Fruit fly (Drosophila melanogaster) whole organism, pupa: Measurements from ENCODE around the gene scyl.

Experiments used
- CG10348 ChIP-seq: fragments of 200-800 bp; sonication (Bioruptor generic); IDR thresholded peaks from 2 replicates; pipeline ENCODE4 v1.3.6; 2022; ENCODE audit warnings: missing biosample characterization, missing genetic modification characterization
- CG12605 ChIP-seq: fragments of 200-800 bp; sonication (Bioruptor generic); IDR thresholded peaks from 2 replicates; pipeline ENCODE4 v1.3.6; 2022; ENCODE audit warnings: missing biosample characterization, missing genetic modification characterization
- CG13204 ChIP-seq: fragments of 200-800 bp; sonication (Bioruptor generic); optimal IDR thresholded peaks from 2 replicates; lab custom pipeline; 2018; ENCODE audit warnings: missing biosample characterization, mild to moderate bottlenecking, missing genetic modification characterization, moderate library complexity
- CG14655 ChIP-seq: fragments of 200-800 bp; sonication (Bioruptor generic); optimal IDR thresholded peaks from 3 replicates; lab custom pipeline; 2017; ENCODE audit warnings: mild to moderate bottlenecking, missing biosample characterization, missing genetic modification reagents, missing genetic modification characterization
- CG15710 ChIP-seq: fragments of 200-800 bp; sonication (Bioruptor generic); optimal IDR thresholded peaks from 2 replicates; lab custom pipeline; 2018; ENCODE audit warnings: missing biosample characterization, mild to moderate bottlenecking, missing genetic modification characterization, moderate library complexity
- CG17806 ChIP-seq: fragments of 200-800 bp; sonication (Bioruptor generic); optimal IDR thresholded peaks from 2 replicates; lab custom pipeline; 2018; ENCODE audit warnings: missing biosample characterization, mild to moderate bottlenecking, missing genetic modification characterization, moderate library complexity
- CG32121 ChIP-seq: fragments of 200-800 bp; sonication (Bioruptor generic); IDR thresholded peaks from 2 replicates; pipeline ENCODE4 v1.3.6; 2022; ENCODE audit warnings: missing biosample characterization, missing genetic modification characterization
- CG34367 ChIP-seq: fragments of 200-800 bp; sonication (Bioruptor generic); optimal IDR thresholded peaks from 2 replicates; lab custom pipeline; 2018; ENCODE audit warnings: missing biosample characterization, mild to moderate bottlenecking, missing genetic modification characterization
- CG4496 ChIP-seq: fragments of 200-800 bp; sonication (Bioruptor generic); IDR thresholded peaks from 3 replicates; pipeline ENCODE4 v1.3.6; 2022; ENCODE audit warnings: missing biosample characterization, missing genetic modification characterization
- CG8159 ChIP-seq: fragments of 200-800 bp; sonication (Bioruptor generic); optimal IDR thresholded peaks from 3 replicates; lab custom pipeline; 2018; ENCODE audit warnings: missing biosample characterization, mild to moderate bottlenecking, missing genetic modification characterization, moderate library complexity
- CG8301 ChIP-seq: fragments of 200-800 bp; sonication (Bioruptor generic); optimal IDR thresholded peaks from 2 replicates; lab custom pipeline; 2018; ENCODE audit warnings: missing biosample characterization, mild to moderate bottlenecking, missing genetic modification characterization
- CG9948 ChIP-seq: fragments of 200-800 bp; sonication (Bioruptor generic); optimal IDR thresholded peaks from 2 replicates; lab custom pipeline; 2018; ENCODE audit warnings: missing biosample characterization, mild to moderate bottlenecking, missing genetic modification characterization, moderate library complexity
- D1 ChIP-seq: fragments of 200-800 bp; sonication (Bioruptor generic); optimal IDR thresholded peaks from 2 replicates; lab custom pipeline; 2018; ENCODE audit warnings: missing biosample characterization, mild to moderate bottlenecking, missing genetic modification characterization, moderate library complexity
- EcR ChIP-seq: fragments of 200-800 bp; sonication (Bioruptor generic); optimal IDR thresholded peaks from 3 replicates; lab custom pipeline; 2019; ENCODE audit warnings: missing biosample characterization, missing genetic modification characterization, mild to moderate bottlenecking, moderate library complexity, missing genetic modification reagents
- Ets98B ChIP-seq: fragments of 200-800 bp; sonication (Bioruptor generic); IDR thresholded peaks from 2 replicates; pipeline ENCODE4 v1.3.6; 2022; ENCODE audit warnings: missing biosample characterization, missing genetic modification characterization
- Pif1A ChIP-seq: fragments of 200-800 bp; sonication (Bioruptor generic); optimal IDR thresholded peaks from 3 replicates; lab custom pipeline; 2016; ENCODE audit warnings: missing biosample characterization, missing genetic modification characterization
- Pif1B ChIP-seq: fragments of 200-800 bp; sonication (Bioruptor generic); optimal IDR thresholded peaks from 3 replicates; lab custom pipeline; 2016; ENCODE audit warnings: missing biosample characterization, missing genetic modification characterization
- Snoo ChIP-seq: fragments of 200-800 bp; sonication (Bioruptor generic); optimal IDR thresholded peaks from 3 replicates; lab custom pipeline; 2017; ENCODE audit warnings: missing biosample characterization, mild to moderate bottlenecking, missing genetic modification characterization, inconsistent platforms
- fd96Ca ChIP-seq: fragments of 200-800 bp; sonication (Bioruptor generic); IDR thresholded peaks from 3 replicates; pipeline ENCODE4 v1.3.6; 2022; ENCODE audit warnings: missing biosample characterization, missing genetic modification characterization
- gl ChIP-seq: fragments of 200-800 bp; sonication (Bioruptor generic); optimal IDR thresholded peaks from 2 replicates; lab custom pipeline; 2018; ENCODE audit warnings: missing biosample characterization, mild to moderate bottlenecking, missing genetic modification characterization
- rn ChIP-seq: fragments of 200-800 bp; sonication (Bioruptor generic); IDR thresholded peaks from 2 replicates; pipeline ENCODE4 v1.3.6; 2022; ENCODE audit warnings: missing biosample characterization, missing genetic modification characterization

Gene scyl

DNA sequence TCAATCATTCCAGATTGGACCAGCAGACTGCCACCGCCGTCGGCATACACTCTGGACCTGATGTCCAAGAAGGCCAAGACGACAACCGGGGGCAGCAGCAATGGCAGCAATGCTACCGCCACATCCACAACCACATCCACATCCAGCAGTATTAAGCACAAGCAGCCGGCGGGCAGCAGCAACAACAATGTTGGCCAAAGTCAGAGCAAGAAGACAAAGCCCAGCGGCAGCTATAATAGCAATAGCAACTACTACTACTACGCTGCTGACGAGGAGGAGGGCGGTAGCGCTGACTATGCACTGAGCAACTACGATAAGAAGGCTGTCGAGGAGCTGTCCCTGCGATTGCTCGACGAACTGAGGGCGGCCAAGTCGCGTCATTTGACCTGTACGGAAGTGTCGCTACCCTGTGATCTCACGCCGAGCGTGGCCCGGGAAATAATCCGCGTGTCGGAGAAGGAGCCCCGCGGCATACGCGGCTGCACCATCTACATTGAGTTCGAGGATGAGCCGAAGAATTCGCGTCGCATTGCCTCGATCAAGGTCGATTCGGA lies 1.7 kb downstream of the scyl start:
- TF ChIP-seq Ets98B (no peak), CG4496 (GFP tag; lab: Robert Waterston, UW) (no peak), CG17806 (tag; lab: Kevin White, UChicago) (no peak), Snoo (tag; lab: Kevin White, UChicago) (no peak), Pif1A (GFP tag; lab: Kevin White, UChicago) (no peak), gl (tag; lab: Kevin White, UChicago) (no peak), CG34367 (no peak), CG14655 (GFP tag; lab: Kevin White, UChicago) (no peak), CG9948 (tag; lab: Kevin White, UChicago) (no peak), CG12605 (no peak), CG10348 (GFP tag; lab: Robert Waterston, UW) (no peak), CG8301 (tag; lab: Kevin White, UChicago) (no peak), CG32121 (GFP tag; lab: Robert Waterston, UW) (no peak), CG8159 (no peak)

DNA sequence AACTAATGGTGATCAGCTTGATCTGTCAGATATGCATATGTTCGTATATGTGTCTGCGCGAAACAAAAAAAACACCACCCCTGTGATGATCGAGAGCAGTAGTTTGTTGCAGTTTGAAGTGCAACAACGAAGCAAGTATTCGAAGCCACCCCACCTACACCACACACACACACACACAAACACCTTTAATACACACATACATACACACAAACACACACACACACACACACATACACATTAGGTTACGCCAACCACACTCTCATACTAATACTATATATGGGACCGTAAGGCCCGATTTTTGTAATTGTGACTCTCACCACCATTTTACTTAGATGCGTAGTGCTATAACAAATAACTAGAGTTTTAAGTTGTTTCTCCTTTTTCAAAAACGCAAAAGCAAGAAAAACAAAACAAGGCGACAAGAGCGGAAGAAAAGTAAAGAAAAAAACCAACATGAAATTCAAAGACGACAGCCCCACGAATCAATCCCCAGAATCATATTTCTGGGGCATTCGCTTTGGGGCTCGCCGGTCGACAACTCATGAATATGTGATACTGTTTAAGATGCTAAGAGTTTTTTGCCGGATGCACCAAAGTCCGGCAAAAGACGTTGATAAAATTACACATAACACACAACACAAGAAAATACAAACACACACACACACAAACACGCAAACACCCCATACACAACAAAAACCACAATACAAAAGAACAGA lies 2.5 kb downstream of the scyl start:
- TF ChIP-seq Pif1A (GFP tag; lab: Kevin White, UChicago), result no peak
- no peak for TF ChIP-seq CG8159
- TF ChIP-seq CG17806 (tag; lab: Kevin White, UChicago), result no peak
- TF ChIP-seq gl (tag; lab: Kevin White, UChicago), result no peak
- TF ChIP-seq CG15710 (tag; lab: Kevin White, UChicago), result no peak
- no peak for TF ChIP-seq EcR (GFP tag; lab: Kevin White, UChicago)

DNA sequence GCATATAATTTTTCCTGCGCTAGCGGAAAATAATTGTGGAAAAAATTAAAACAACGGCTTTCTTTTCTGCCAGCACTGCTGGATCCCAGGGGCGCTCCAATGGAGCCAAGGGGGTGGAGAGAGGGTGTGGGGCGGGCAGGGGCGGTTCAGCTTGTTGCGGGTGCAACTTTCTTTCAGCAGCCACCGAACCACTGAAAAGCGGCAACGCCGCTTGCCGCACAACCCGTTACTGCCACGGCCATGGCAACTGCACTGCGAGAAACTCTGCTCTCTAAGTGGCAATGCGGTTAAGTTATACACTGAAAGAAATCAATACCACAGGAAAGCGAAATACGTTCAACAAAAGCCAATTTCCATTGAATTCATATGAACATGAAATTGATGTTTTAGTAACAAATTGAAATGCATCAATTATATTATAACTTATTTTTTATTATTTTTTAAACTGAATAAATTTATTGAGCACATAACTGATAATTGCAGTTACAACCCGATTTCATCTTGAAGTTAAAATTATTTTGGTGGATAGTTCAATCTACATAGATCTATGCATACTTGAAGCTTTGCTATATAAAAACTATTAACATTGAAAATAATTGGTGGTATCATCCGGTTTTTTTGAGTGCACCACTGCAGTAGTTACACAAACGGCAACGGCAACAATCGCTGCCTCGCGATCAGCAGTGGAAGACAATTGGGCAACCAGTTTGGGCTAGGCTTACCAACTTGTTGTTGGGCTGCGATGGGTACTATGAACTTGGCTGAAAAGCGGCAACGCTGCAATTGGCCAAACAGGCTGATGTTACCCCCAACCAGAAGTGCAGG lies 4.3 kb downstream of the scyl start:
- TF ChIP-seq CG14655 (GFP tag; lab: Kevin White, UChicago) (peak; percentile 93), CG17806 (tag; lab: Kevin White, UChicago) (peak; percentile 74), fd96Ca (GFP tag; lab: Robert Waterston, UW) (peak; percentile 85), CG9948 (tag; lab: Kevin White, UChicago) (peak; percentile 79), CG13204 (GFP tag; lab: Kevin White, UChicago) (peak; percentile 65), CG4496 (GFP tag; lab: Robert Waterston, UW) (peak; percentile 61; the same call in 2 of the 3 replicates), CG32121 (GFP tag; lab: Robert Waterston, UW) (peak; percentile 70), CG8301 (tag; lab: Kevin White, UChicago) (peak; percentile 82), CG12605 (no peak), CG8159 (peak; percentile 92), gl (tag; lab: Kevin White, UChicago) (peak; percentile 37), CG15710 (tag; lab: Kevin White, UChicago) (peak; percentile 86), Snoo (tag; lab: Kevin White, UChicago) (peak; percentile 77), D1 (tag; lab: Kevin White, UChicago) (peak; percentile 44), Pif1A (GFP tag; lab: Kevin White, UChicago) (peak; percentile 61), CG34367 (peak; percentile 70), rn (peak; percentile 73), Ets98B (peak; percentile 84), CG10348 (GFP tag; lab: Robert Waterston, UW) (0 out of 2 replicates have a peak, but pooled peaks have one; percentile 39), Pif1B (GFP tag; lab: Kevin White, UChicago) (peak; percentile 57), EcR (GFP tag; lab: Kevin White, UChicago) (peak; percentile 42)
- TF ChIP-seq, all 21 proteins: peak for 20

dm6 chr3L:11258392-11258791 lies 6.3 kb downstream of the scyl start:
- TF ChIP-seq CG10348 (GFP tag; lab: Robert Waterston, UW) (no peak), CG8301 (tag; lab: Kevin White, UChicago) (no peak), CG14655 (GFP tag; lab: Kevin White, UChicago) (no peak), Pif1B (GFP tag; lab: Kevin White, UChicago) (no peak), CG8159 (no peak), CG15710 (tag; lab: Kevin White, UChicago) (no peak), gl (tag; lab: Kevin White, UChicago) (no peak), CG13204 (GFP tag; lab: Kevin White, UChicago) (no peak), fd96Ca (GFP tag; lab: Robert Waterston, UW) (no peak), CG12605 (no peak), CG34367 (no peak), CG4496 (GFP tag; lab: Robert Waterston, UW) (no peak), CG17806 (tag; lab: Kevin White, UChicago) (no peak), Snoo (tag; lab: Kevin White, UChicago) (no peak), rn (no peak), Ets98B (no peak)

DNA sequence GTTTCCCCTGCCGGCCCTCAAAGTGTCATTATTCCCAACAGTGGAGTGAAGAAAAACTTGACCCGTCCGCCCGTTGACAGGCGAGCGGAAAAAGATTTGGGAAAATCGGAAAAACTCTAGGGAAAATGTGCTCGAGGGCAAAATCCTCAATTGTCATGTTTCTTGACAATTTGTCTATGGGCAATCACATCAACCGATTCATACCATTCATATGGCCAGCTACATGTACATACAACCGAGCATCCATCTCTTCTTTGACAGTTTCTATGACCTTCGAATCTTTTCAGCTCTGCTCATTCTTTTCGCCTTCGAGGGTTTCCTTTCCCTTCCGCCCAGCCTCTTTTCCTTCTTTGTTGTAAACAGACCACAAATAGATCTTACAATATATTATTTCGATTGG lies 7.7 kb downstream of the scyl start:
- TF ChIP-seq Pif1B (GFP tag; lab: Kevin White, UChicago) (no peak), CG8301 (tag; lab: Kevin White, UChicago) (no peak), CG13204 (GFP tag; lab: Kevin White, UChicago) (no peak), CG17806 (tag; lab: Kevin White, UChicago) (no peak), Pif1A (GFP tag; lab: Kevin White, UChicago) (no peak), CG14655 (GFP tag; lab: Kevin White, UChicago) (no peak), CG15710 (tag; lab: Kevin White, UChicago) (no peak), rn (no peak), fd96Ca (GFP tag; lab: Robert Waterston, UW) (no peak), CG9948 (tag; lab: Kevin White, UChicago) (no peak), CG4496 (GFP tag; lab: Robert Waterston, UW) (no peak), CG34367 (no peak), CG12605 (no peak), gl (tag; lab: Kevin White, UChicago) (no peak), EcR (GFP tag; lab: Kevin White, UChicago) (no peak), D1 (tag; lab: Kevin White, UChicago) (no peak), CG10348 (GFP tag; lab: Robert Waterston, UW) (no peak), Ets98B (no peak), CG32121 (GFP tag; lab: Robert Waterston, UW) (no peak)
